Worm (Caenorhabditis elegans) whole organism, mixed stage, embryonic: Measurements from ENCODE around the gene B0507.6.

Source experiments
- hlh-1 ChIP-seq: fragments of 150-350 bp; optimal IDR thresholded peaks from 2 replicates; lab custom pipeline; 2014; ENCODE audit warnings: missing biosample characterization, missing genetic modification reagents, missing genetic modification characterization
- lin-13 ChIP-seq: fragments of 150-350 bp; optimal IDR thresholded peaks from 2 replicates; lab custom pipeline; 2014; ENCODE audit warnings: missing biosample characterization, missing genetic modification characterization
- lsy-2 ChIP-seq: fragments of 150-350 bp; optimal IDR thresholded peaks from 2 replicates; lab custom pipeline; 2014; ENCODE audit warnings: missing biosample characterization, missing genetic modification characterization
- mep-1 ChIP-seq: fragments of 150-350 bp; optimal IDR thresholded peaks from 2 replicates; lab custom pipeline; 2017; ENCODE audit warnings: missing biosample characterization, missing genetic modification reagents, missing genetic modification characterization, inconsistent platforms
- mls-2 ChIP-seq: sonication (generic microtip); optimal IDR thresholded peaks from 2 replicates; lab custom pipeline; 2016; ENCODE audit warnings: mild to moderate bottlenecking, missing genetic modification characterization, moderate library complexity, missing compliant biosample characterization
- nhr-12 ChIP-seq: fragments of 150-350 bp; optimal IDR thresholded peaks from 2 replicates; lab custom pipeline; 2014; ENCODE audit warnings: missing biosample characterization, missing genetic modification characterization
- nhr-237 ChIP-seq: fragments of 150-350 bp; optimal IDR thresholded peaks from 2 replicates; lab custom pipeline; 2014; ENCODE audit warnings: missing biosample characterization, missing genetic modification characterization
- nhr-28 ChIP-seq: fragments of 150-350 bp; optimal IDR thresholded peaks from 2 replicates; lab custom pipeline; 2014; ENCODE audit warnings: missing biosample characterization, missing genetic modification characterization
- nhr-76 ChIP-seq: sonication (generic microtip); optimal IDR thresholded peaks from 2 replicates; lab custom pipeline; 2017; ENCODE audit warnings: missing biosample characterization, missing genetic modification characterization
- pha-4 ChIP-seq: fragments of 150-350 bp; optimal IDR thresholded peaks from 2 replicates; lab custom pipeline; 2018; ENCODE audit warnings: missing biosample characterization, missing genetic modification reagents, missing genetic modification characterization
- unc-39 ChIP-seq: fragments of 150-350 bp; optimal IDR thresholded peaks from 2 replicates; lab custom pipeline; 2014; ENCODE audit warnings: missing biosample characterization, missing genetic modification characterization
- unc-62 ChIP-seq: fragments of 150-350 bp; optimal IDR thresholded peaks from 2 replicates; lab custom pipeline; 2014; ENCODE audit warnings: missing biosample characterization, missing genetic modification reagents, missing genetic modification characterization
- zip-8 ChIP-seq: fragments of 150-350 bp; optimal IDR thresholded peaks from 2 replicates; lab custom pipeline; 2014; ENCODE audit warnings: missing biosample characterization, missing genetic modification characterization

DNA sequence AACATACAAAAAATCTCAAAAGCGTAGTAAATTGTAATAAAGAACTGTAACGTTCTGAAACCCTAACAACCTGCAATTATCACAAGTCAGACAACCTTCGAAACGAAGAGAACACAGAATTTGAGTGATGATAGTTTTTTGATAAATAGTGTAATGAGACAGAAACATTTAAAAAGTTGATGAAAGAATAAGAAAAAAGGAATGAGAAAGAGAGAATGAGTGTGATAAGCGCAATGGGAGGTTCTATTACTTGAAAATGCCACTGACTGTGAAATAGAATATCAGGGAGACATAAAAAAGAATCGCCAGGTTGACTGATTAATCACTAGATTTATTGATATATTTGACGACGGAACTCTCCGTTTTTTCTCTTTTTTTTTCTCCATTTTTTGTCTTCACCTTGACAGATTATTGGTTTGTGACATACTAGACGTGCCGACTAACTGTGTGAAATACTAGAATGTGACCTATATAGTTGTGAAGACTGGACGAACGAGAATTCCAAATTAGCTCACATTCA, 53.4 kb downstream of the B0507.6 start:
- no peak for TF ChIP-seq nhr-237 (tag; lab: Kevin White, UChicago)
- no peak for TF ChIP-seq mls-2 (tag; lab: Kevin White, UChicago)
- TF ChIP-seq unc-62 (GFP tag; lab: Kevin White, UChicago), result no peak
- no peak for TF ChIP-seq pha-4 (tag; lab: Kevin White, UChicago)
- no peak for TF ChIP-seq nhr-76 (tag; lab: Kevin White, UChicago)
- TF ChIP-seq lin-13 (tag; lab: Kevin White, UChicago), result no peak
- TF ChIP-seq nhr-12, result no peak
- TF ChIP-seq lsy-2 (tag; lab: Kevin White, UChicago), result no peak
- no peak for TF ChIP-seq nhr-28 (tag; lab: Kevin White, UChicago)
- TF ChIP-seq mep-1, result no peak
- no peak for TF ChIP-seq unc-39 (tag; lab: Kevin White, UChicago)
- no peak for TF ChIP-seq hlh-1 (tag; lab: Kevin White, UChicago)
- TF ChIP-seq zip-8 (tag; lab: Kevin White, UChicago), result no peak
